Worm (Caenorhabditis elegans) whole organism, early embryonic: ENCODE data around the gene spp-10.

Source experiments
- B0310.2 ChIP-seq: sonication (generic microtip); optimal IDR thresholded peaks from 2 replicates; lab custom pipeline; 2016; ENCODE audit warnings: mild to moderate bottlenecking, missing genetic modification characterization, missing compliant biosample characterization
- F13C5.2 ChIP-seq: sonication (generic microtip); optimal IDR thresholded peaks from 2 replicates; lab custom pipeline; 2017; ENCODE audit warnings: mild to moderate bottlenecking, missing genetic modification characterization, inconsistent platforms, missing compliant biosample characterization
- aly-1 ChIP-seq: sonication (generic microtip); optimal IDR thresholded peaks from 2 replicates; lab custom pipeline; 2016; ENCODE audit warnings: missing genetic modification characterization, missing compliant biosample characterization
- ama-1 ChIP-seq: fragments of 150-350 bp; optimal IDR thresholded peaks from 2 replicates; lab custom pipeline; 2014
- ceh-13 ChIP-seq: fragments of 200-800 bp; sonication (Bioruptor generic); optimal IDR thresholded peaks from 2 replicates; lab custom pipeline; 2018; ENCODE audit warnings: mild to moderate bottlenecking, missing genetic modification characterization, missing compliant biosample characterization
- ceh-36 ChIP-seq: sonication (generic microtip); optimal IDR thresholded peaks from 2 replicates; lab custom pipeline; 2016; ENCODE audit warnings: missing genetic modification characterization, inconsistent platforms, missing compliant biosample characterization
- ets-7 ChIP-seq: sonication (generic microtip); optimal IDR thresholded peaks from 2 replicates; lab custom pipeline; 2016; ENCODE audit warnings: missing genotype, missing genetic modification characterization, missing compliant biosample characterization
- flt-1 ChIP-seq: fragments of 200-800 bp; sonication (Bioruptor generic); IDR thresholded peaks from 2 replicates; pipeline ENCODE4 v1.3.6; 2022; ENCODE audit warnings: missing genetic modification characterization, missing compliant biosample characterization
- hmbx-1 ChIP-seq: sonication (generic microtip); optimal IDR thresholded peaks from 2 replicates; lab custom pipeline; 2016; ENCODE audit warnings: mild to moderate bottlenecking, missing genetic modification characterization, missing compliant biosample characterization
- hmg-4 ChIP-seq: fragments of 200-800 bp; sonication (Bioruptor generic); optimal IDR thresholded peaks from 2 replicates; lab custom pipeline; 2018; ENCODE audit warnings: mild to moderate bottlenecking, missing genetic modification characterization, missing compliant biosample characterization
- hnd-1 ChIP-seq: sonication (generic microtip); optimal IDR thresholded peaks from 2 replicates; lab custom pipeline; 2016; ENCODE audit warnings: missing genetic modification characterization, missing compliant biosample characterization
- pes-1 ChIP-seq: fragments of 200-800 bp; sonication (Bioruptor generic); IDR thresholded peaks from 2 replicates; pipeline ENCODE4 v1.3.6; 2022; ENCODE audit warnings: missing genetic modification reagents, missing genetic modification characterization, missing compliant biosample characterization
- scrt-1 ChIP-seq: fragments of 200-800 bp; sonication (Bioruptor generic); IDR thresholded peaks from 2 replicates; pipeline ENCODE4 v1.3.6; 2022; ENCODE audit warnings: missing genetic modification characterization, missing compliant biosample characterization
- sea-1 ChIP-seq: fragments of 200-800 bp; sonication (Bioruptor generic); conservative IDR thresholded peaks from 2 replicates; pipeline ENCODE4 v1.3.6; 2022; ENCODE audit warnings: missing genetic modification characterization, missing compliant biosample characterization
- tbx-11 ChIP-seq: fragments of 200-800 bp; sonication (Bioruptor generic); IDR thresholded peaks from 2 replicates; pipeline ENCODE4 v1.3.6; 2022; ENCODE audit warnings: missing genetic modification characterization, missing compliant biosample characterization
- tbx-37 ChIP-seq: fragments of 200-800 bp; sonication (Bioruptor generic); conservative IDR thresholded peaks from 2 replicates; pipeline ENCODE4 v1.3.6; 2022; ENCODE audit warnings: missing genetic modification reagents, missing genetic modification characterization, missing compliant biosample characterization
- tra-4 ChIP-seq: sonication (generic microtip); optimal IDR thresholded peaks from 2 replicates; lab custom pipeline; 2017; ENCODE audit warnings: missing genetic modification characterization, missing compliant biosample characterization

spp-10 gene

ce11 chrIV:8487183-8487582 is 10.2 kb downstream of the spp-10 start, which contains the start of gene srlf-3:
Gene srlf-3 (plus strand): TSS chrIV:8487483.
- no peak for TF ChIP-seq hmg-4 (GFP tag; lab: Kevin White, UChicago)
- no peak for TF ChIP-seq hnd-1
- no peak for TF ChIP-seq flt-1 (GFP tag; lab: Robert Waterston, UW)
- no peak for TF ChIP-seq tra-4
- no peak for TF ChIP-seq aly-1 (tag; lab: Kevin White, UChicago)

- TF ChIP-seq flt-1 (GFP tag; lab: Robert Waterston, UW) (no peak), scrt-1 (no peak), tbx-37 (GFP tag; lab: Robert Waterston, UW) (no peak), ceh-13 (GFP tag; lab: Kevin White, UChicago) (no peak), hmbx-1 (tag; lab: Kevin White, UChicago) (no peak), hmg-4 (GFP tag; lab: Kevin White, UChicago) (no peak), ets-7 (no peak), tbx-11 (GFP tag; lab: Robert Waterston, UW) (no peak), pes-1 (no peak), hnd-1 (no peak), B0310.2 (tag; lab: Kevin White, UChicago) (no peak), tra-4 (no peak), ama-1 (lab: Kevin White, UChicago) (no peak), F13C5.2 (tag; lab: Kevin White, UChicago) (no peak), aly-1 (tag; lab: Kevin White, UChicago) (no peak), ceh-36 (tag; lab: Kevin White, UChicago) (no peak), sea-1 (GFP tag; lab: Robert Waterston, UW) (no peak)
Measured at ce11 chrIV:8488043-8488442, 11.1 kb downstream of the spp-10 start.

- TF ChIP-seq hnd-1 (no peak), flt-1 (GFP tag; lab: Robert Waterston, UW) (no peak), hmg-4 (GFP tag; lab: Kevin White, UChicago) (no peak), tbx-37 (GFP tag; lab: Robert Waterston, UW) (no peak), tra-4 (no peak), ets-7 (no peak), pes-1 (no peak), tbx-11 (GFP tag; lab: Robert Waterston, UW) (no peak), scrt-1 (no peak), B0310.2 (tag; lab: Kevin White, UChicago) (no peak), F13C5.2 (tag; lab: Kevin White, UChicago) (no peak), sea-1 (GFP tag; lab: Robert Waterston, UW) (no peak), ama-1 (lab: Kevin White, UChicago) (no peak), hmbx-1 (tag; lab: Kevin White, UChicago) (no peak), ceh-36 (tag; lab: Kevin White, UChicago) (no peak)
Measured at ce11 chrIV:8489915-8490314, 12.9 kb downstream of the spp-10 start, which contains the start of gene srlf-2. Gene srlf-2 (plus strand): TSS chrIV:8490215.

ce11 chrIV:8492242-8492641 is 15.3 kb downstream of the spp-10 start, which contains the start of gene sru-7:
Gene sru-7 (plus strand): TSS chrIV:8492542.
- TF ChIP-seq hmg-4 (GFP tag; lab: Kevin White, UChicago) (no peak), aly-1 (tag; lab: Kevin White, UChicago) (no peak), ceh-36 (tag; lab: Kevin White, UChicago) (no peak), tra-4 (no peak), B0310.2 (tag; lab: Kevin White, UChicago) (no peak), pes-1 (no peak), ets-7 (no peak), sea-1 (GFP tag; lab: Robert Waterston, UW) (no peak), ama-1 (lab: Kevin White, UChicago) (no peak), tbx-37 (GFP tag; lab: Robert Waterston, UW) (no peak), tbx-11 (GFP tag; lab: Robert Waterston, UW) (no peak), hmbx-1 (tag; lab: Kevin White, UChicago) (no peak), hnd-1 (no peak), F13C5.2 (tag; lab: Kevin White, UChicago) (no peak), flt-1 (GFP tag; lab: Robert Waterston, UW) (no peak), ceh-13 (GFP tag; lab: Kevin White, UChicago) (no peak), scrt-1 (no peak)

ce11 chrIV:8496263-8496662 is 19.3 kb downstream of the spp-10 start, which contains the start of gene C28C12.12:
Gene C28C12.12 (minus strand): TSS chrIV:8496363.
- TF ChIP-seq B0310.2 (tag; lab: Kevin White, UChicago) (no peak), F13C5.2 (tag; lab: Kevin White, UChicago) (no peak), scrt-1 (no peak), tbx-11 (GFP tag; lab: Robert Waterston, UW) (no peak), ama-1 (lab: Kevin White, UChicago) (no peak), pes-1 (no peak), ceh-13 (GFP tag; lab: Kevin White, UChicago) (no peak), ceh-36 (tag; lab: Kevin White, UChicago) (no peak), hmg-4 (GFP tag; lab: Kevin White, UChicago) (no peak), hnd-1 (no peak), hmbx-1 (tag; lab: Kevin White, UChicago) (no peak), tbx-37 (GFP tag; lab: Robert Waterston, UW) (no peak), aly-1 (tag; lab: Kevin White, UChicago) (no peak), flt-1 (GFP tag; lab: Robert Waterston, UW) (no peak)

ce11 chrIV:8498773-8499360 is 21.9 kb downstream of the spp-10 start, which contains the start of the genes acdh-13 and mesp-1:
Gene acdh-13 (minus strand): TSS chrIV:8498823.
Gene mesp-1 (plus strand): TSS chrIV:8499310.
- no peak for TF ChIP-seq hnd-1
- TF ChIP-seq ceh-36 (tag; lab: Kevin White, UChicago): no peak
- no peak for TF ChIP-seq aly-1 (tag; lab: Kevin White, UChicago)
- no peak for TF ChIP-seq pes-1
- no peak for TF ChIP-seq tbx-11 (GFP tag; lab: Robert Waterston, UW)
- peak; percentile 54; the same call in 1 of the 2 replicates for TF ChIP-seq tbx-37 (GFP tag; lab: Robert Waterston, UW)
- TF ChIP-seq ceh-13 (GFP tag; lab: Kevin White, UChicago): no peak
- TF ChIP-seq tra-4: no peak
- TF ChIP-seq flt-1 (GFP tag; lab: Robert Waterston, UW): no peak

ce11 chrIV:8499956-8500355 is 23.0 kb downstream of the spp-10 start:
- TF ChIP-seq sea-1 (GFP tag; lab: Robert Waterston, UW): no peak
- TF ChIP-seq ceh-36 (tag; lab: Kevin White, UChicago): no peak
- TF ChIP-seq tbx-11 (GFP tag; lab: Robert Waterston, UW): no peak
- TF ChIP-seq hmbx-1 (tag; lab: Kevin White, UChicago): no peak
- no peak for TF ChIP-seq flt-1 (GFP tag; lab: Robert Waterston, UW)
- TF ChIP-seq ama-1 (lab: Kevin White, UChicago): no peak
- no peak for TF ChIP-seq tra-4
- TF ChIP-seq aly-1 (tag; lab: Kevin White, UChicago): no peak
- TF ChIP-seq ceh-13 (GFP tag; lab: Kevin White, UChicago): no peak
- no peak for TF ChIP-seq tbx-37 (GFP tag; lab: Robert Waterston, UW)
- TF ChIP-seq scrt-1: no peak
- TF ChIP-seq hmg-4 (GFP tag; lab: Kevin White, UChicago): no peak
- no peak for TF ChIP-seq pes-1
- TF ChIP-seq hnd-1: no peak
- no peak for TF ChIP-seq B0310.2 (tag; lab: Kevin White, UChicago)
- TF ChIP-seq F13C5.2 (tag; lab: Kevin White, UChicago): no peak
- TF ChIP-seq ets-7: no peak
